Worm (Caenorhabditis elegans) whole organism, L3 larva: ENCODE data around the gene ZK688.5.

Source experiments
- R02D3.7 ChIP-seq: fragments of 150-350 bp; optimal IDR thresholded peaks from 2 replicates; lab custom pipeline; 2014; ENCODE audit warnings: missing biosample characterization, missing genetic modification characterization
- ZK546.5 ChIP-seq: sonication (generic microtip); optimal IDR thresholded peaks from 2 replicates; lab custom pipeline; 2017; ENCODE audit warnings: missing biosample characterization, missing genetic modification characterization
- aly-2 ChIP-seq: fragments of 150-350 bp; optimal IDR thresholded peaks from 2 replicates; lab custom pipeline; 2014; ENCODE audit warnings: missing biosample characterization, missing genetic modification characterization
- ama-1 ChIP-seq: fragments of 150-350 bp; optimal IDR thresholded peaks from 2 replicates; lab custom pipeline; 2018
- ceh-16 ChIP-seq: sonication (generic microtip); optimal IDR thresholded peaks from 2 replicates; lab custom pipeline; 2017; ENCODE audit warnings: missing biosample characterization, missing genetic modification characterization
- ceh-28 ChIP-seq: fragments of 150-350 bp; optimal IDR thresholded peaks from 2 replicates; lab custom pipeline; 2014; ENCODE audit warnings: missing biosample characterization, missing genetic modification reagents, missing genetic modification characterization
- ceh-9 ChIP-seq: sonication (generic microtip); optimal IDR thresholded peaks from 2 replicates; lab custom pipeline; 2018; ENCODE audit warnings: missing biosample characterization, missing genetic modification characterization
- daf-12 ChIP-seq: fragments of 150-350 bp; optimal IDR thresholded peaks from 2 replicates; lab custom pipeline; 2014; ENCODE audit warnings: missing biosample characterization, missing genetic modification reagents, missing genetic modification characterization
- egl-5 ChIP-seq: fragments of 150-350 bp; optimal IDR thresholded peaks from 2 replicates; lab custom pipeline; 2017; ENCODE audit warnings: missing biosample characterization, missing genetic modification reagents, missing genetic modification characterization, inconsistent platforms
- elt-2 ChIP-seq: sonication (generic microtip); optimal IDR thresholded peaks from 2 replicates; lab custom pipeline; 2016; ENCODE audit warnings: missing genetic modification reagents, mild to moderate bottlenecking, missing genetic modification characterization, missing compliant biosample characterization
- elt-3 ChIP-seq, 3 experiments: fragments of 150-350 bp in 1 of 3; sonication (generic microtip) in 2 of 3; optimal IDR thresholded peaks; 2 replicates in 2 of 3; 4 replicates in 1 of 3; lab custom pipeline; 2014 to 2017; ENCODE audit warnings: missing biosample characterization in 3 of 3, missing genetic modification characterization in 3 of 3
- fkh-10 ChIP-seq: sonication (generic microtip); optimal IDR thresholded peaks from 2 replicates; lab custom pipeline; 2017; ENCODE audit warnings: missing biosample characterization, missing genetic modification reagents, missing genetic modification characterization
- fkh-2 ChIP-seq: fragments of 150-350 bp; optimal IDR thresholded peaks from 2 replicates; lab custom pipeline; 2014; ENCODE audit warnings: missing biosample characterization, missing genetic modification reagents, missing genetic modification characterization
- fos-1 ChIP-seq: fragments of 150-350 bp; optimal IDR thresholded peaks from 2 replicates; lab custom pipeline; 2014; ENCODE audit warnings: missing biosample characterization, missing genetic modification characterization
- jun-1 ChIP-seq: fragments of 150-350 bp; optimal IDR thresholded peaks from 2 replicates; lab custom pipeline; 2014; ENCODE audit warnings: missing biosample characterization, missing genetic modification reagents, missing genetic modification characterization
- lin-15B ChIP-seq: fragments of 150-350 bp; optimal IDR thresholded peaks from 2 replicates; lab custom pipeline; 2014; ENCODE audit warnings: missing biosample characterization, missing genetic modification characterization
- mdl-1 ChIP-seq: fragments of 150-350 bp; optimal IDR thresholded peaks from 2 replicates; lab custom pipeline; 2014; ENCODE audit warnings: missing biosample characterization, missing genetic modification characterization
- nfya-1 ChIP-seq: sonication (generic microtip); optimal IDR thresholded peaks from 2 replicates; lab custom pipeline; 2017; ENCODE audit warnings: missing genetic modification characterization, mild to moderate bottlenecking, missing compliant biosample characterization, antibody characterized with exemption, moderate library complexity; ENCODE audit not compliant: insufficient read depth
- nhr-23 ChIP-seq: fragments of 150-350 bp; optimal IDR thresholded peaks from 2 replicates; lab custom pipeline; 2014; ENCODE audit warnings: missing biosample characterization, missing genetic modification reagents, missing genetic modification characterization
- nhr-237 ChIP-seq: fragments of 150-350 bp; optimal IDR thresholded peaks from 2 replicates; lab custom pipeline; 2014; ENCODE audit warnings: missing biosample characterization, missing genetic modification characterization
- nhr-25 ChIP-seq: sonication (generic microtip); optimal IDR thresholded peaks from 2 replicates; lab custom pipeline; 2017; ENCODE audit warnings: missing biosample characterization, missing genetic modification characterization
- nhr-43 ChIP-seq: sonication (generic microtip); optimal IDR thresholded peaks from 2 replicates; lab custom pipeline; 2016; ENCODE audit warnings: mild to moderate bottlenecking, missing genetic modification characterization, missing compliant biosample characterization; ENCODE audit not compliant: poor library complexity, severe bottlenecking
- nhr-67 ChIP-seq: fragments of 150-350 bp; optimal IDR thresholded peaks from 2 replicates; lab custom pipeline; 2014; ENCODE audit warnings: missing biosample characterization, missing genetic modification characterization
- nhr-77 ChIP-seq: fragments of 150-350 bp; optimal IDR thresholded peaks from 2 replicates; lab custom pipeline; 2014; ENCODE audit warnings: missing biosample characterization, missing genetic modification characterization
- pha-4 ChIP-seq: fragments of 150-350 bp; optimal IDR thresholded peaks from 2 replicates; lab custom pipeline; 2014; ENCODE audit warnings: missing biosample characterization, missing genetic modification reagents, missing genetic modification characterization
- pqm-1 ChIP-seq: fragments of 150-350 bp; optimal IDR thresholded peaks from 2 replicates; lab custom pipeline; 2017; ENCODE audit warnings: missing biosample characterization, missing genetic modification characterization, inconsistent platforms
- sea-2 ChIP-seq: fragments of 150-350 bp; sonication (generic microtip); optimal IDR thresholded peaks from 4 replicates; lab custom pipeline; 2014; ENCODE audit warnings: missing biosample characterization, missing genetic modification reagents, missing genetic modification characterization
- skn-1 ChIP-seq: fragments of 150-350 bp; optimal IDR thresholded peaks from 2 replicates; lab custom pipeline; 2014; ENCODE audit warnings: missing biosample characterization, missing genetic modification characterization
- snpc-4 ChIP-seq: fragments of 150-350 bp; optimal IDR thresholded peaks from 2 replicates; lab custom pipeline; 2014; ENCODE audit warnings: missing biosample characterization, missing genetic modification characterization
- unc-39 ChIP-seq: sonication (generic microtip); optimal IDR thresholded peaks from 4 replicates; lab custom pipeline; 2017; ENCODE audit warnings: missing biosample characterization, missing genetic modification characterization
- unc-62 ChIP-seq: fragments of 150-350 bp; sonication (generic microtip); optimal IDR thresholded peaks from 4 replicates; lab custom pipeline; 2014; ENCODE audit warnings: missing biosample characterization, missing genetic modification reagents, missing genetic modification characterization
- ztf-4 ChIP-seq: fragments of 150-350 bp; optimal IDR thresholded peaks from 2 replicates; lab custom pipeline; 2014; ENCODE audit warnings: missing biosample characterization, missing genetic modification characterization

The ZK688.5 gene

ce11 chrIII:7911621-7912020 lies 20.2 kb upstream of the ZK688.5 start, which contains the start of gene ZK688.7:
Gene ZK688.7, minus strand, starts transcription at chrIII:7911634.
- TF ChIP-seq nfya-1 (tag; lab: Kevin White, UChicago), result peak; percentile 28
- TF ChIP-seq nhr-25 (tag; lab: Kevin White, UChicago), result peak; percentile 59
- no peak for TF ChIP-seq nhr-67 (tag; lab: Kevin White, UChicago)
- TF ChIP-seq pha-4 (tag; lab: Kevin White, UChicago), result peak; percentile 52
- no peak for TF ChIP-seq snpc-4 (tag; lab: Kevin White, UChicago)
- peak; percentile 68 for TF ChIP-seq nhr-23 (tag; lab: Kevin White, UChicago)
- TF ChIP-seq fkh-2 (tag; lab: Kevin White, UChicago), result no peak
- no peak for TF ChIP-seq elt-2
- TF ChIP-seq, all 47 proteins: peak for 4

- TF ChIP-seq elt-3 (tag; optimal IDR thresholded peaks at IDR 0.05; lab: Kevin White, UChicago) (no peak), ceh-28 (tag; lab: Kevin White, UChicago) (no peak), ZK546.5 (tag; lab: Kevin White, UChicago) (no peak), egl-5 (no peak), daf-12 (tag; lab: Kevin White, UChicago) (no peak), nhr-67 (tag; lab: Kevin White, UChicago) (no peak), nhr-25 (tag; lab: Kevin White, UChicago) (no peak), nfya-1 (tag; lab: Kevin White, UChicago) (no peak), sea-2 (GFP tag; lab: Kevin White, UChicago) (no peak), R02D3.7 (no peak), nhr-77 (tag; lab: Kevin White, UChicago) (no peak), snpc-4 (tag; lab: Kevin White, UChicago) (no peak), aly-2 (no peak), ceh-16 (tag; lab: Kevin White, UChicago) (no peak)
Observed at ce11 chrIII:7909263-7909662, 17.8 kb upstream of the ZK688.5 start, which contains the start of gene ZK688.1. Gene ZK688.1, plus strand, starts transcription at chrIII:7909563.

- TF ChIP-seq nfya-1 (tag; lab: Kevin White, UChicago) (no peak), ceh-9 (no peak), ceh-28 (tag; lab: Kevin White, UChicago) (no peak), mdl-1 (tag; lab: Kevin White, UChicago) (no peak), unc-39 (tag; lab: Kevin White, UChicago) (no peak), elt-2 (no peak), daf-12 (tag; lab: Kevin White, UChicago) (no peak)
Observed at ce11 chrIII:7907515-7907914, 16.1 kb upstream of the ZK688.5 start, which contains the start of gene pcp-5. Gene pcp-5, minus strand, starts transcription at chrIII:7907615.

ce11 chrIII:7903427-7903826 lies 12.0 kb upstream of the ZK688.5 start:
- TF ChIP-seq fkh-10 (GFP tag; lab: Kevin White, UChicago) (no peak), nhr-43 (no peak), unc-62 (GFP tag; lab: Kevin White, UChicago) (no peak), ceh-9 (no peak), aly-2 (no peak), fos-1 (no peak), pqm-1 (tag; lab: Kevin White, UChicago) (no peak), nhr-23 (tag; lab: Kevin White, UChicago) (no peak), nhr-237 (tag; lab: Kevin White, UChicago) (no peak), skn-1 (no peak), nhr-25 (tag; lab: Kevin White, UChicago) (no peak), R02D3.7 (no peak), pha-4 (tag; lab: Kevin White, UChicago) (no peak)

ce11 chrIII:7900733-7901132 lies 9.3 kb upstream of the ZK688.5 start, which contains the start of gene best-24:
Gene best-24, plus strand, starts transcription at chrIII:7901033.
- TF ChIP-seq nfya-1 (tag; lab: Kevin White, UChicago), result no peak
- no peak for TF ChIP-seq sea-2 (GFP tag; lab: Kevin White, UChicago)
- no peak for TF ChIP-seq elt-3 (tag; optimal IDR thresholded peaks at IDR 0.05; lab: Kevin White, UChicago)
- TF ChIP-seq egl-5, result no peak
- no peak for TF ChIP-seq nhr-77 (tag; lab: Kevin White, UChicago)
- TF ChIP-seq ztf-4 (tag; lab: Kevin White, UChicago), result no peak
- no peak for TF ChIP-seq ama-1 (lab: Kevin White, UChicago)
- TF ChIP-seq lin-15B, result no peak
- TF ChIP-seq jun-1 (tag; lab: Kevin White, UChicago), result no peak
- TF ChIP-seq ceh-16 (tag; lab: Kevin White, UChicago), result no peak
